Fruit fly (Drosophila melanogaster) whole organism: Measurements from ENCODE around the gene Vps4.

Experiments
- CG8478 ChIP-seq: fragments of >200 bp; optimal IDR thresholded peaks from 2 replicates; lab custom pipeline; 2018; ENCODE audit warnings: inconsistent platforms
- Dll ChIP-seq: fragments of >200 bp; optimal IDR thresholded peaks from 2 replicates; lab custom pipeline; 2017
- EcR ChIP-seq, 2 experiments: fragments of >200 bp; optimal IDR thresholded peaks; 2 replicates each; lab custom pipeline; 2017; ENCODE audit warnings: missing biosample characterization in 2 of 2, missing genetic modification characterization in 2 of 2, missing genetic modification reagents in 2 of 2
- psq ChIP-seq: fragments of >200 bp; optimal IDR thresholded peaks from 2 replicates; lab custom pipeline; 2017
- usp ChIP-seq: fragments of >200 bp; optimal IDR thresholded peaks from 2 replicates; lab custom pipeline; 2017; ENCODE audit warnings: missing biosample characterization, missing genetic modification characterization, mixed read lengths

DNA sequence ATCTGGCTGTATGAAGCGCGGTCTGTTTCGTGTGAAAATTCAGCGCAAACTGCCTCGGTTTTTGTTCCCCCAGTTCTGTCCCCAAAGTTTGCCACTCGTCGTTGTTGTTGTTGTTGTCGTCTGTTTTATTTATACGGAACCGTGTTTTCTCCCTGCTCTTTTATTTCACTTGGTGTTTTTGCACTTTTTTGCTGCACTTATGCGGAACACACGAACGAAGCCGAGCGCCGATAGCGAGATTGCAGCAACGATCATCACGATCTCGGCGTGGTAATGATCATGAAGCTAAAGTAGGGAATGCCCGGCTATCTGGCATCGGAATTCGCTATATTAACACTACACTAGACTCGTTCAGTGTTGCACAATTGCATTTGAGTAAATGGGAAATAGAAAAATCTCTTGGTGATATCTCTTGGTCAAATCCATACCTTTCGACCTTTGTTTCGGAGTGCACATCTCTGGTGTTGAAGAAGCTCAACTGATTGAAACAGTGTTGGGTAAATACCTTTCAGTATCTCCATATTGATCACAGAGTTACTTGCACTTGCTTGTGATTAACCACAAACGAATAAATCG, 32.4 kb upstream of the Vps4 start:
- no peak for TF ChIP-seq EcR (GFP tag; optimal IDR thresholded peaks at IDR 0.05; lab: Kevin White, UChicago)
- no peak for TF ChIP-seq psq (lab: Kevin White, UChicago)
- no peak for TF ChIP-seq usp (GFP tag; lab: Kevin White, UChicago)
- no peak for TF ChIP-seq CG8478 (lab: Kevin White, UChicago)
- TF ChIP-seq Dll (lab: Kevin White, UChicago), result no peak
